Worm (Caenorhabditis elegans) whole organism, late embryonic: Measurements from ENCODE around the gene ace-1.
A peak's percentile ranks its signal among the peaks of the same experiment; 100 is the strongest.

Experiments
- ceh-31 ChIP-seq: sonication (generic microtip); optimal IDR thresholded peaks from 2 replicates; lab custom pipeline; 2016; ENCODE audit warnings: missing genetic modification characterization, missing compliant biosample characterization
- ceh-9 ChIP-seq: sonication (generic microtip); optimal IDR thresholded peaks from 2 replicates; lab custom pipeline; 2016; ENCODE audit warnings: mild to moderate bottlenecking, missing genetic modification characterization, inconsistent platforms, missing compliant biosample characterization
- elt-4 ChIP-seq: sonication (generic microtip); optimal IDR thresholded peaks from 2 replicates; lab custom pipeline; 2016; ENCODE audit warnings: missing genetic modification characterization, missing compliant biosample characterization
- hlh-30 ChIP-seq: sonication (generic microtip); optimal IDR thresholded peaks from 2 replicates; lab custom pipeline; 2017; ENCODE audit warnings: antibody characterized with exemption, missing genetic modification characterization, missing compliant biosample characterization; ENCODE audit not compliant: insufficient read depth
- nhr-232 ChIP-seq: sonication (generic microtip); optimal IDR thresholded peaks from 2 replicates; lab custom pipeline; 2016; ENCODE audit warnings: missing genetic modification characterization, missing compliant biosample characterization
- sdc-2 ChIP-seq: sonication (generic microtip); optimal IDR thresholded peaks from 2 replicates; lab custom pipeline; 2016; ENCODE audit warnings: missing genotype, missing genetic modification characterization, missing compliant biosample characterization

Gene ace-1

ce11 chrX:16416790-16417330 lies 49.8 kb downstream of the ace-1 start, which contains the start of gene eat-17:
Gene eat-17, minus strand, starts transcription at chrX:16416840.
- no peak for TF ChIP-seq sdc-2 (tag; lab: Kevin White, UChicago)
- peak; percentile 2 for TF ChIP-seq ceh-31

ce11 chrX:16418396-16418795 lies 51.3 kb downstream of the ace-1 start:
- TF ChIP-seq elt-4 (no peak), hlh-30 (tag; lab: Kevin White, UChicago) (no peak), ceh-9 (tag; lab: Kevin White, UChicago) (no peak), nhr-232 (no peak)
